Worm (Caenorhabditis elegans): ENCODE results near the gene K09C8.9.

- no peak for TF ChIP-seq nhr-12 (tag; optimal IDR thresholded peaks at IDR 0.05)
- no peak for TF ChIP-seq pha-4 (tag; optimal IDR thresholded peaks at IDR 0.05)
- TF ChIP-seq unc-39 (tag; optimal IDR thresholded peaks at IDR 0.05), result no peak
- TF ChIP-seq nhr-2 (tag; optimal IDR thresholded peaks at IDR 0.05), result no peak
- TF ChIP-seq mab-5 (tag; optimal IDR thresholded peaks at IDR 0.05), result no peak
- TF ChIP-seq nhr-76 (tag; optimal IDR thresholded peaks at IDR 0.05), result no peak
- no peak for TF ChIP-seq ces-1 (GFP tag; optimal IDR thresholded peaks at IDR 0.05)
- no peak for TF ChIP-seq blmp-1 (tag; optimal IDR thresholded peaks at IDR 0.05)
- TF ChIP-seq M03D4.4 (tag; optimal IDR thresholded peaks at IDR 0.05), result no peak
These were observed 43.6 kb downstream of the K09C8.9 start for ce11 chrX:10924031-10924430.

Measured in whole organism, mixed stage, embryonic.